Fruit fly (Drosophila melanogaster): Measurements from ENCODE around the gene CycY.

CycY gene

DNA sequence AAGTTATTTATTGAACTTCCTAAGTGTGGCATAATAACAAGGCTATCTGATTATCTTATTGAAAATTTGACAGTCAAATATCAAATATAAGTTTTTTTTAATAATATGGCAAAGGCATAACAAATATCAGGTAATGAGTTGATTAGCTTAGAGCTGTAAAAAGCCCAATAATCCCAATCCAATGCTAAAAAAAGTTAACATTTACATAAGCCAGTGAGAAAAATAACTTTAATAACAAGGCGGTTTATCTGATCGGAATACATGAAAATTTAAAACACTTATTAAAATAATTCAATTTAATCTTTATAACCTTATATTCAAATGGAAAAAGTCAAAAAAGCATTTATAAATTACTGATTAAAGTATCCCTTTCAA is 5.3 kb downstream of the CycY start:
- TF ChIP-seq CG18619 (GFP tag; optimal IDR thresholded peaks at IDR 0.05) (peak; percentile 10), CG30020 (tag; optimal IDR thresholded peaks at IDR 0.05) (no peak), Sry-β (GFP tag; optimal IDR thresholded peaks at IDR 0.05) (peak; percentile 95), GATAe (GFP tag; conservative IDR thresholded peaks at IDR 0.05) (no peak), lola (GFP tag; optimal IDR thresholded peaks at IDR 0.05) (peak in 1 of 3 experiments; percentile 32), Ssrp (tag; optimal IDR thresholded peaks at IDR 0.05) (peak; percentile 18), CoRest (tag; optimal IDR thresholded peaks at IDR 0.05) (peak; percentile 48), CG2678 (tag; optimal IDR thresholded peaks at IDR 0.05) (peak; percentile 16), CG9727 (GFP tag; optimal IDR thresholded peaks at IDR 0.05) (peak; percentile 1), CG31441 (GFP tag; IDR thresholded peaks at IDR 0.05) (peak; percentile 11; the same call in 1 of the 2 replicates), CG17361 (GFP tag; IDR thresholded peaks at IDR 0.05) (peak; percentile 55), gem (tag; optimal IDR thresholded peaks at IDR 0.05) (peak; percentile 40), NFAT (GFP tag; IDR thresholded peaks at IDR 0.05) (no peak), Ets65A (GFP tag) (peak; percentile 62)

DNA sequence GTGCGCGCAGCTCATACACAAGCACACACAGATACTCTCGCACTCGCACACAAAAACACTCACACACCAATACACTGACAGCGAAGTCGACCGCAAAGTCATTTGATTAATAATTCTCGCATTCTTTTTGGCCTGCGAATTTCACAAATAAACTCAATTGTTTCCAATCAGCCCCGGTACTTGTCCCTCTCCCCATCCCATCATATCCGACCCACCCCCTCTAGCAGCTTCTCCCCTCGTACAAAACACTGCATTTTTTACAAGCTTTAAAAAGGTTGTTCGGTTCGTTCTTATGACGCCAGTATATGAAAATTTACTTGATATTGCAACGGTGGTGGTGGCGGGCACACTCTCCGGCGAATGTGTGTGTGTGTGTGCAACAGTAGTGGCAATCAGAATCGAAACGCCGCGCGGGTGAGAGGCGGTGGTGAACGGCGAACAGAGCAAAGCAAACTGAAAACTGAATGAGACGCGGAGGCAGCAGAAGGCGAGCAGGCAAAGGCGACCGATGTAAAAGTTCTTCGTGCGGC is 5.8 kb downstream of the CycY start:
- TF ChIP-seq Xbp1 (GFP tag; optimal IDR thresholded peaks at IDR 0.05) (no peak), CG4617 (GFP tag; optimal IDR thresholded peaks at IDR 0.05; ENCODE audit: borderline replicate concordance) (no peak), CG3163 (GFP tag; optimal IDR thresholded peaks at IDR 0.05) (peak; percentile 28), emc (GFP tag; optimal IDR thresholded peaks at IDR 0.05) (no peak), org-1 (GFP tag; optimal IDR thresholded peaks at IDR 0.05) (no peak), CG17568 (GFP tag; optimal IDR thresholded peaks at IDR 0.05) (no peak), nau (GFP tag; optimal IDR thresholded peaks at IDR 0.05) (no peak), fu2 (GFP tag; optimal IDR thresholded peaks at IDR 0.05) (no peak), Ravus (GFP tag; IDR thresholded peaks at IDR 0.05) (no peak), grn (GFP tag; optimal IDR thresholded peaks at IDR 0.05) (no peak), gcm (GFP tag; optimal IDR thresholded peaks at IDR 0.05) (peak; percentile 25), HmgZ (tag; optimal IDR thresholded peaks at IDR 0.05) (peak; percentile 78), Oli (tag; optimal IDR thresholded peaks at IDR 0.05) (no peak), fru (optimal IDR thresholded peaks at IDR 0.05) (no peak), CG15601 (tag; optimal IDR thresholded peaks at IDR 0.05) (no peak), lola (GFP tag; optimal IDR thresholded peaks at IDR 0.05) (peak in 1 of 3 experiments; percentile 83), CG11456 (GFP tag; IDR thresholded peaks at IDR 0.05) (no peak; the same call in 2 of the 3 replicates), Usf (GFP tag; optimal IDR thresholded peaks at IDR 0.05) (no peak), sug (tag; optimal IDR thresholded peaks at IDR 0.05) (peak; percentile 59), CG2875 (GFP tag; optimal IDR thresholded peaks at IDR 0.05) (no peak), z (GFP tag; IDR thresholded peaks at IDR 0.05) (0 out of 3 replicates have a peak, but pooled peaks have one; percentile 38), Chrac-16 (GFP tag; optimal IDR thresholded peaks at IDR 0.05) (no peak), CG2116 (GFP tag; optimal IDR thresholded peaks at IDR 0.05) (peak; percentile 33), vfl (GFP tag; optimal IDR thresholded peaks at IDR 0.05) (no peak), ase (GFP tag; IDR thresholded peaks at IDR 0.05) (no peak), odd (GFP tag; optimal IDR thresholded peaks at IDR 0.05) (no peak), CG1647 (GFP tag; optimal IDR thresholded peaks at IDR 0.05) (no peak), CG9727 (GFP tag; optimal IDR thresholded peaks at IDR 0.05) (no peak), run (tag; optimal IDR thresholded peaks at IDR 0.05) (peak; percentile 71), Fer2 (tag; optimal IDR thresholded peaks at IDR 0.05) (no peak), exex (tag; optimal IDR thresholded peaks at IDR 0.05) (peak; percentile 37), NFAT (GFP tag; IDR thresholded peaks at IDR 0.05) (peak; percentile 68), hth (optimal IDR thresholded peaks at IDR 0.05) (no peak), aop (GFP tag; IDR thresholded peaks at IDR 0.05) (no peak), CG9797 (GFP tag; optimal IDR thresholded peaks at IDR 0.05) (no peak), D (optimal IDR thresholded peaks at IDR 0.05) (no peak), D (GFP tag; optimal IDR thresholded peaks at IDR 0.05) (no peak), salm (tag; optimal IDR thresholded peaks at IDR 0.05) (no peak), Hsf (GFP tag; optimal IDR thresholded peaks at IDR 0.05) (no peak)

Data from whole organism, embryonic.